Worm (Caenorhabditis elegans) whole organism, L4/young adult: ENCODE measurements around the gene T22D1.5.

Experiments used
- W03F9.2 ChIP-seq: fragments of 150-350 bp; optimal IDR thresholded peaks from 2 replicates; lab custom pipeline; 2014; ENCODE audit warnings: missing biosample characterization, missing genetic modification characterization
- dao-5 ChIP-seq: sonication (generic microtip); optimal IDR thresholded peaks from 2 replicates; lab custom pipeline; 2016; ENCODE audit warnings: missing genotype, missing genetic modification characterization, moderate library complexity, missing compliant biosample characterization
- him-1 ChIP-seq: sonication (generic microtip); optimal IDR thresholded peaks from 2 replicates; lab custom pipeline; 2016; ENCODE audit warnings: missing genotype, missing genetic modification reagents, missing genetic modification characterization, missing compliant biosample characterization

The T22D1.5 gene

ce11 chrIV:6954682-6955081 is 50.9 kb downstream of the T22D1.5 start:
- TF ChIP-seq W03F9.2 (tag; lab: Kevin White, UChicago), result no peak
- no peak for TF ChIP-seq him-1 (tag; lab: Kevin White, UChicago)
- no peak for TF ChIP-seq dao-5 (tag; lab: Kevin White, UChicago)
